Worm (Caenorhabditis elegans) whole organism, mixed stage, embryonic: Measurements from ENCODE around the gene unc-9.

Experiments used
- bed-3 ChIP-seq: fragments of 200-800 bp; sonication (Bioruptor generic); optimal IDR thresholded peaks from 3 replicates; lab custom pipeline; 2018; ENCODE audit warnings: mild to moderate bottlenecking, missing genetic modification characterization, moderate library complexity, missing compliant biosample characterization
- elt-3 ChIP-seq: fragments of 150-350 bp; optimal IDR thresholded peaks from 2 replicates; lab custom pipeline; 2014; ENCODE audit warnings: missing biosample characterization, missing genetic modification characterization
- nhr-12 ChIP-seq: fragments of 150-350 bp; optimal IDR thresholded peaks from 2 replicates; lab custom pipeline; 2014; ENCODE audit warnings: missing biosample characterization, missing genetic modification characterization
- nhr-237 ChIP-seq: fragments of 150-350 bp; optimal IDR thresholded peaks from 2 replicates; lab custom pipeline; 2014; ENCODE audit warnings: missing biosample characterization, missing genetic modification characterization
- pha-4 ChIP-seq: fragments of 150-350 bp; optimal IDR thresholded peaks from 2 replicates; lab custom pipeline; 2018; ENCODE audit warnings: missing biosample characterization, missing genetic modification reagents, missing genetic modification characterization
- snpc-4 ChIP-seq: fragments of 150-350 bp; optimal IDR thresholded peaks from 2 replicates; lab custom pipeline; 2014; ENCODE audit warnings: missing biosample characterization, missing genetic modification characterization
- ztf-11 ChIP-seq: fragments of 150-350 bp; optimal IDR thresholded peaks from 2 replicates; lab custom pipeline; 2014; ENCODE audit warnings: missing biosample characterization, missing genetic modification characterization

DNA sequence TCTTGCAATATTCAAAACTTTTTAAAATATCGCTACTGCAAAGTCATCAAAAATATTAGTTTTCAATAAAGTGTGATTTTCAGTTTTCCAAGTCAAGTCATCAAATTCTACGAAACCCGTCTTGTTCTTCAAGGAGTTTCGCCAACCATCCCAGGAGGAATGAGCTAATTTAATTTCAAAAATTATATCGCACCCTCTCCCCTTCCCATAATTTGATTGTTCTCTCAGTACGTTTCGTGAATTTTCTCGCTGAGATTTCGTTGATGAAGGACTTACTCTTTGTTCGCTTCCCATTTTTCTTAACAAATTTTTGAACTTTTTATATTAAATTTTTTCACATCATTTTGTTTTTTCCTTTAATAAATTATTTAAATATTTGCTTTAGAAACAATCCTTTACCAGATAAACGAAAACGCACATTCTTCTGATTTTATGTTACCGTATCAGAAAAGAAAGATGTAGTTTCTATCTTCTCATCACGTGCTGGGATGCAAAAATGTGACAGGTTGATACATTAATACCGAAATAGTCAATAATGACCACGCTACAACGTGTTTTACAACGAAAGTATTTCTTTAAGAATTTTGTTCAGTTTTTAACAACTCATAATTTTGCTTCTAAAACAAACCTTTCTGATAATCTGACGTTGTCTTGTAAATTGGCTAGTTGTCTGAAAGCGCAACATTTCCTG, 45.2 kb downstream of the unc-9 start:
- TF ChIP-seq pha-4, result no peak
- no peak for TF ChIP-seq elt-3 (tag; lab: Kevin White, UChicago)
- TF ChIP-seq nhr-12 (tag; lab: Kevin White, UChicago), result no peak
- no peak for TF ChIP-seq ztf-11 (tag; lab: Kevin White, UChicago)
- no peak for TF ChIP-seq snpc-4 (tag; lab: Kevin White, UChicago)
- TF ChIP-seq bed-3 (GFP tag; lab: Kevin White, UChicago), result no peak
- TF ChIP-seq nhr-237 (tag; lab: Kevin White, UChicago), result no peak
